Worm (Caenorhabditis elegans): ENCODE data around the gene C27A7.3.
A peak's percentile ranks its signal among the peaks of the same experiment; 100 is the strongest.

DNA sequence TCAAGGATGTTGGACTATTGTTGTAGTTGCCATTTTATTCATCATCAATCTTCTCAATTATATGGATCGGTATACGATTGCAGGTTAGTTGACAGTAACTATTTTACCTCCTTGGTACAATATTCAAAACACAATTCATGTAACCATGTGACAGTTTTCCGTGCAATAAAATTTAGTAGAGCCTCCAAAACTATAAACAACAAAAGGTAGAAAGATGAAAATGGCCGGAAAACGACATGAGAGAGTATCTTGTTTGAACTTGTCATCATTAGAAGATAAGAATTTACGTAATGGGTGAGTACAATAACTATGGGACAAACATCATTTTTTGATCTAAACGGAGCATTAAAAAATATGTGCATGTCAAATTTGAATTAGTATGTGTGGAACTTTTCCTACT, 25.6 kb upstream of the C27A7.3 start:
- no peak for TF ChIP-seq tag-97 (GFP tag; IDR thresholded peaks at IDR 0.05)
- no peak for TF ChIP-seq mep-1 (tag; optimal IDR thresholded peaks at IDR 0.05)
- TF ChIP-seq pqm-1 (tag; optimal IDR thresholded peaks at IDR 0.05): no peak
- no peak for TF ChIP-seq lin-13 (GFP tag; optimal IDR thresholded peaks at IDR 0.05)
- TF ChIP-seq nhr-6 (tag; optimal IDR thresholded peaks at IDR 0.05): no peak
- TF ChIP-seq unc-62 (GFP tag; optimal IDR thresholded peaks at IDR 0.05 in 1 of 2): peak in 1 of 2 experiments; percentile 97
- TF ChIP-seq unc-62 (tag; optimal IDR thresholded peaks at IDR 0.05): no peak
- TF ChIP-seq jun-1 (tag; optimal IDR thresholded peaks at IDR 0.05): no peak
- no peak for TF ChIP-seq ZK546.5 (tag; optimal IDR thresholded peaks at IDR 0.05)
- TF ChIP-seq zfp-3 (GFP tag; conservative IDR thresholded peaks at IDR 0.05): no peak
- no peak for TF ChIP-seq ztf-7 (tag; optimal IDR thresholded peaks at IDR 0.05)
- TF ChIP-seq madf-9 (GFP tag; conservative IDR thresholded peaks at IDR 0.05): no peak

Measured in whole organism, L4 larva.